Fruit fly (Drosophila melanogaster): ENCODE results near the gene RpL35.

RpL35 gene

dm6 chrX:5672243-5673051, at the start of gene RpL35 (continued):
- TF ChIP-seq spab (GFP tag; optimal IDR thresholded peaks at IDR 0.05) (no peak), fd85E (GFP tag; optimal IDR thresholded peaks at IDR 0.05) (no peak)

DNA sequence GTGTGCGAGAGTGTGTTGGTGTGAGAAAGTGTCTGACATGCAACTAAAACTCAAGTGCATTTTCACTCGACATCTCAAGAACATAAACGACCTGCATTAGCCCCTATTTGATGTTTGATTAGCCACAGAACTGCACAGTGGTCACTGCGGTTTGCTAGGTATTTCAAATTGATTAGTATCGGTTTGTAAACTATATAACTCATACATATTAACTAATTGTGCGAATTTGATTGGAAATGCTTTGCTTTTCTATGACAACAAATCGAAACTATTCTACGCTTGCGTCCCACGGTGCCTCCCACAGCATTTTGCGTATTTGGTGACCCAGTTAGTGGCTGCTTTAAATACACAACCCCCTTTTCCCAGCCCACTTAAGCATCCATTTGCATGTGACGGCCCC, 37.5 kb upstream of the RpL35 start:
- TF ChIP-seq eg (GFP tag; IDR thresholded peaks at IDR 0.05) (peak; percentile 56; the same call in 2 of the 3 replicates), Eip78C (GFP tag) (peak; percentile 43), Sox14 (GFP tag; optimal IDR thresholded peaks at IDR 0.05) (no peak), CG6163 (GFP tag; IDR thresholded peaks at IDR 0.05) (0 out of 3 replicates have a peak, but pooled peaks have one; percentile 31)

dm6 chrX:5636529-5637099, 35.6 kb upstream of the RpL35 start:
- no peak for TF ChIP-seq CG8319 (GFP tag; optimal IDR thresholded peaks at IDR 0.05)

dm6 chrX:5637543-5637942, 34.7 kb upstream of the RpL35 start:
- TF ChIP-seq CG6792 (GFP tag; optimal IDR thresholded peaks at IDR 0.05), result no peak
- TF ChIP-seq fd85E (GFP tag; optimal IDR thresholded peaks at IDR 0.05), result no peak
- no peak for TF ChIP-seq ss (GFP tag; optimal IDR thresholded peaks at IDR 0.05)
- no peak for TF ChIP-seq Sox102F (GFP tag; optimal IDR thresholded peaks at IDR 0.05)
- TF ChIP-seq pdm3 (GFP tag; optimal IDR thresholded peaks at IDR 0.05), result no peak
- TF ChIP-seq CG9139 (GFP tag; optimal IDR thresholded peaks at IDR 0.05), result no peak
- no peak for TF ChIP-seq CG6854 (GFP tag; optimal IDR thresholded peaks at IDR 0.05)
- no peak for TF ChIP-seq esn (GFP tag; optimal IDR thresholded peaks at IDR 0.05)
- no peak for TF ChIP-seq svp (GFP tag)
- no peak for TF ChIP-seq CG6163 (GFP tag; IDR thresholded peaks at IDR 0.05)
- TF ChIP-seq Blimp-1 (GFP tag; optimal IDR thresholded peaks at IDR 0.05), result no peak
- no peak for TF ChIP-seq fd59A (GFP tag; optimal IDR thresholded peaks at IDR 0.05)
- TF ChIP-seq CG10669 (GFP tag; optimal IDR thresholded peaks at IDR 0.05), result no peak
- TF ChIP-seq spab (GFP tag; optimal IDR thresholded peaks at IDR 0.05), result no peak
- no peak for TF ChIP-seq CG8119 (GFP tag; IDR thresholded peaks at IDR 0.05)
- TF ChIP-seq CG11762 (GFP tag; optimal IDR thresholded peaks at IDR 0.05; ENCODE audit: insufficient read depth), result no peak
- TF ChIP-seq CG32006 (GFP tag; optimal IDR thresholded peaks at IDR 0.05), result no peak

DNA sequence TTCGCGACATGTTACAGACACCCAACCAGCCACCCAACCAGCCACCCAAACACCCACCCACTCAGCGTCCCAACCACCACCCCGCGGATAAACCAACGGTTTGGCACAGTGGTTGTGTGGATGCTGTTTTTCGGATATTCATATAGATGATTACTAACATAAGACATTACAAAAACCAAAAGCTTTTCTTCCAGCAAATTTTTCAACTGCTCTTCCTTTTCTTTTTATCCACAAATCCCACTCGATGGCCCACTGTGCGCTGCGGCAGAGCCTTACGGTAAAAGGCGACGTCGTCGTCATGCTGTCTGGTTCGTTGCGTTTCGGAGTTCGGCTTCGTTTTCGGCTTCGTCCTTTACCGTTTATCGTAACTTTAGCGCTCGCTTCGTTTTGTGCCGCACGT, 33.6 kb upstream of the RpL35 start:
- TF ChIP-seq CG6163 (GFP tag; IDR thresholded peaks at IDR 0.05) (peak; percentile 76), Eip93F (GFP tag; optimal IDR thresholded peaks at IDR 0.05) (no peak), Smox (GFP tag; optimal IDR thresholded peaks at IDR 0.05) (no peak), CG31627 (GFP tag; optimal IDR thresholded peaks at IDR 0.05) (peak; percentile 24), Gug (GFP tag; IDR thresholded peaks at IDR 0.05) (peak; percentile 64), Hr39 (GFP tag; optimal IDR thresholded peaks at IDR 0.05) (peak; percentile 38), spab (GFP tag; optimal IDR thresholded peaks at IDR 0.05) (no peak), CG10631 (GFP tag; optimal IDR thresholded peaks at IDR 0.05) (peak; percentile 10), CG11762 (GFP tag; optimal IDR thresholded peaks at IDR 0.05; ENCODE audit: insufficient read depth) (no peak), Ets96B (tag; optimal IDR thresholded peaks at IDR 0.05) (peak; percentile 35), CG7368 (GFP tag; optimal IDR thresholded peaks at IDR 0.05) (peak; percentile 25), pdm3 (GFP tag; optimal IDR thresholded peaks at IDR 0.05) (peak; percentile 33), net (GFP tag; optimal IDR thresholded peaks at IDR 0.05) (no peak), esn (GFP tag; optimal IDR thresholded peaks at IDR 0.05) (no peak), CG8119 (GFP tag; IDR thresholded peaks at IDR 0.05) (peak; percentile 28; the same call in 2 of the 3 replicates), dsx (GFP tag; optimal IDR thresholded peaks at IDR 0.05; ENCODE audit: poor library complexity, severe bottlenecking) (no peak), Hr4 (GFP tag; optimal IDR thresholded peaks at IDR 0.05) (peak; percentile 18), CG15336 (GFP tag; IDR thresholded peaks at IDR 0.05) (peak; percentile 68), CG9139 (GFP tag; optimal IDR thresholded peaks at IDR 0.05) (no peak), fkh (GFP tag; optimal IDR thresholded peaks at IDR 0.05) (no peak), CG6808 (GFP tag; optimal IDR thresholded peaks at IDR 0.05) (no peak), ss (GFP tag; optimal IDR thresholded peaks at IDR 0.05) (no peak), Eip75B (GFP tag; optimal IDR thresholded peaks at IDR 0.05) (no peak), OdsH (GFP tag; optimal IDR thresholded peaks at IDR 0.05) (peak; percentile 32), Met (GFP tag; optimal IDR thresholded peaks at IDR 0.05) (peak; percentile 17), salr (GFP tag; optimal IDR thresholded peaks at IDR 0.05) (no peak), fd59A (GFP tag; optimal IDR thresholded peaks at IDR 0.05) (no peak), CG32006 (GFP tag; optimal IDR thresholded peaks at IDR 0.05) (peak; percentile 16), CG16779 (tag; optimal IDR thresholded peaks at IDR 0.05) (no peak), CG8319 (GFP tag; optimal IDR thresholded peaks at IDR 0.05) (no peak)

Data from whole organism, prepupa.